Worm (Caenorhabditis elegans): Measurements from ENCODE around the gene srb-5.

DNA sequence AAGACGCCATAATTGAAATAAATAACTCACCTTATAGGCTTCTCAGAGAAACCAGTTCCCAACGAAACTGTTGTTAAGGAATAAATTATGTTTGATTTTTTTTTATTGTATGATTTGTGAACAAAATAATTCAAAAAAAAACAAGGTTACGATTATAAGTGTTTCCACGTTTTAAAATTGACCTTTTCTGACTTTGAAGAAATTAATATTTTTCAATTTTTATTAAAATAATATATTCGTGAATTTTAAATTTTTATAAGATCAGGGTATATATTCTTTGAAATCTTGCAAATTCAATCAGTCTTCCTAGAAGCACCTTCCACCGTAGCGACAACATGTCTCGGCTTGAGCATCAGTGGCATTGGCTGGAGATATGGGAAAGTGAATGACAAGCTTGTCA is 11.2 kb upstream of the srb-5 start, which contains the start of gene C27D6.3:
- TF ChIP-seq flt-1 (GFP tag; IDR thresholded peaks at IDR 0.05) = no peak
- no peak for TF ChIP-seq T22C8.4 (GFP tag; IDR thresholded peaks at IDR 0.05)
- no peak for TF ChIP-seq klf-2 (GFP tag; conservative IDR thresholded peaks at IDR 0.05)
- TF ChIP-seq tab-1 (GFP tag; IDR thresholded peaks at IDR 0.05) = no peak

All from whole organism, midembryonic.